Worm (Caenorhabditis elegans) whole organism, L2 larva: Measurements from ENCODE around the gene ttr-17.

ENCODE experiments used
- C34F6.9 ChIP-seq: fragments of 150-350 bp; optimal IDR thresholded peaks from 2 replicates; lab custom pipeline; 2014; ENCODE audit warnings: missing biosample characterization, missing genetic modification characterization
- R02D3.7 ChIP-seq: fragments of 150-350 bp; optimal IDR thresholded peaks from 2 replicates; lab custom pipeline; 2014; ENCODE audit warnings: missing biosample characterization, missing genetic modification characterization
- Y55F3AM.14 ChIP-seq: fragments of 200-800 bp; sonication (Bioruptor generic); optimal IDR thresholded peaks from 2 replicates; lab custom pipeline; 2018; ENCODE audit warnings: mild to moderate bottlenecking, missing genetic modification characterization, missing compliant biosample characterization
- ZK546.5 ChIP-seq: sonication (generic microtip); optimal IDR thresholded peaks from 2 replicates; lab custom pipeline; 2017; ENCODE audit warnings: missing biosample characterization, missing genetic modification characterization
- alr-1 ChIP-seq: fragments of 150-350 bp; optimal IDR thresholded peaks from 2 replicates; lab custom pipeline; 2014; ENCODE audit warnings: missing biosample characterization, missing genetic modification characterization
- aly-2 ChIP-seq: fragments of 150-350 bp; optimal IDR thresholded peaks from 2 replicates; lab custom pipeline; 2014; ENCODE audit warnings: missing biosample characterization, missing genetic modification characterization
- ama-1 ChIP-seq: fragments of 150-350 bp; optimal IDR thresholded peaks from 2 replicates; lab custom pipeline; 2018; ENCODE audit warnings: inconsistent platforms
- blmp-1 ChIP-seq: sonication (generic microtip); optimal IDR thresholded peaks from 2 replicates; lab custom pipeline; 2017; ENCODE audit warnings: missing genetic modification characterization, mild to moderate bottlenecking, missing compliant biosample characterization, antibody characterized with exemption, moderate library complexity; ENCODE audit not compliant: insufficient read depth
- ceh-16 ChIP-seq: fragments of 150-350 bp; optimal IDR thresholded peaks from 2 replicates; lab custom pipeline; 2014; ENCODE audit warnings: missing biosample characterization, missing genetic modification characterization
- ceh-82 ChIP-seq: fragments of 150-350 bp; optimal IDR thresholded peaks from 2 replicates; lab custom pipeline; 2014; ENCODE audit warnings: missing biosample characterization, missing genetic modification characterization
- crh-2 ChIP-seq: sonication (generic microtip); optimal IDR thresholded peaks from 2 replicates; lab custom pipeline; 2017; ENCODE audit warnings: missing biosample characterization, missing genetic modification characterization
- dmd-4 ChIP-seq: sonication (generic microtip); optimal IDR thresholded peaks from 2 replicates; lab custom pipeline; 2017; ENCODE audit warnings: missing biosample characterization, missing genetic modification characterization
- egl-27 ChIP-seq: sonication (generic microtip); optimal IDR thresholded peaks from 3 replicates; lab custom pipeline; 2017; ENCODE audit warnings: missing biosample characterization, missing genetic modification reagents, missing genetic modification characterization
- elt-1 ChIP-seq: fragments of 150-350 bp; optimal IDR thresholded peaks from 2 replicates; lab custom pipeline; 2014; ENCODE audit warnings: missing biosample characterization, missing genetic modification characterization
- elt-3 ChIP-seq: sonication (generic microtip); optimal IDR thresholded peaks from 2 replicates; lab custom pipeline; 2017; ENCODE audit warnings: missing biosample characterization, missing genetic modification characterization
- fos-1 ChIP-seq: fragments of 150-350 bp; optimal IDR thresholded peaks from 2 replicates; lab custom pipeline; 2014; ENCODE audit warnings: missing biosample characterization, missing genetic modification characterization
- gmeb-1 ChIP-seq: fragments of 150-350 bp; optimal IDR thresholded peaks from 2 replicates; lab custom pipeline; 2014; ENCODE audit warnings: missing biosample characterization, missing genetic modification characterization
- lin-11 ChIP-seq: fragments of 150-350 bp; sonication (generic microtip); optimal IDR thresholded peaks from 2 replicates; lab custom pipeline; 2014; ENCODE audit warnings: missing biosample characterization, missing genetic modification characterization, inconsistent platforms, mixed read lengths
- lin-13 ChIP-seq: fragments of 150-350 bp; optimal IDR thresholded peaks from 2 replicates; lab custom pipeline; 2014; ENCODE audit warnings: missing biosample characterization, missing genetic modification reagents, missing genetic modification characterization
- lin-39 ChIP-seq: fragments of 150-350 bp; optimal IDR thresholded peaks from 2 replicates; lab custom pipeline; 2014; ENCODE audit warnings: missing biosample characterization, missing genetic modification reagents, missing genetic modification characterization
- lsy-2 ChIP-seq, 2 experiments: fragments of 150-350 bp in 1 of 2; sonication (generic microtip) in 1 of 2; optimal IDR thresholded peaks; 2 replicates each; lab custom pipeline; 2014 to 2017; ENCODE audit warnings: missing biosample characterization in 2 of 2, missing genetic modification characterization in 2 of 2
- mab-5 ChIP-seq: fragments of 150-350 bp; optimal IDR thresholded peaks from 2 replicates; lab custom pipeline; 2014; ENCODE audit warnings: missing biosample characterization, missing genetic modification characterization
- mbf-1 ChIP-seq: sonication (generic microtip); optimal IDR thresholded peaks from 2 replicates; lab custom pipeline; 2017; ENCODE audit warnings: missing biosample characterization, missing genetic modification characterization
- mdl-1 ChIP-seq, 2 experiments: fragments of 150-350 bp in 1 of 2; sonication (generic microtip) in 1 of 2; optimal IDR thresholded peaks; 2 replicates each; lab custom pipeline; 2017; ENCODE audit warnings: missing biosample characterization in 2 of 2, missing genetic modification characterization in 2 of 2
- nhr-10 ChIP-seq: sonication (generic microtip); optimal IDR thresholded peaks from 2 replicates; lab custom pipeline; 2017; ENCODE audit warnings: missing biosample characterization, missing genetic modification characterization
- nhr-11 ChIP-seq: fragments of 150-350 bp; optimal IDR thresholded peaks from 2 replicates; lab custom pipeline; 2014; ENCODE audit warnings: missing biosample characterization, missing genetic modification characterization
- nhr-12 ChIP-seq: fragments of 150-350 bp; optimal IDR thresholded peaks from 2 replicates; lab custom pipeline; 2014; ENCODE audit warnings: missing biosample characterization, missing genetic modification characterization
- nhr-129 ChIP-seq: fragments of 150-350 bp; optimal IDR thresholded peaks from 2 replicates; lab custom pipeline; 2014; ENCODE audit warnings: missing biosample characterization, missing genetic modification characterization
- nhr-21 ChIP-seq: fragments of 150-350 bp; optimal IDR thresholded peaks from 2 replicates; lab custom pipeline; 2014; ENCODE audit warnings: missing biosample characterization, missing genetic modification characterization
- nhr-23 ChIP-seq: fragments of 150-350 bp; optimal IDR thresholded peaks from 2 replicates; lab custom pipeline; 2014; ENCODE audit warnings: missing biosample characterization, missing genetic modification reagents, missing genetic modification characterization
- nhr-237 ChIP-seq: fragments of 150-350 bp; optimal IDR thresholded peaks from 2 replicates; lab custom pipeline; 2014; ENCODE audit warnings: missing biosample characterization, missing genetic modification characterization
- nhr-25 ChIP-seq: fragments of 150-350 bp; sonication (generic microtip); optimal IDR thresholded peaks from 3 replicates; lab custom pipeline; 2014; ENCODE audit warnings: missing biosample characterization, missing genetic modification characterization
- nhr-6 ChIP-seq: fragments of 150-350 bp; optimal IDR thresholded peaks from 2 replicates; lab custom pipeline; 2014; ENCODE audit warnings: missing biosample characterization, missing genetic modification characterization
- nhr-77 ChIP-seq: fragments of 150-350 bp; optimal IDR thresholded peaks from 2 replicates; lab custom pipeline; 2014; ENCODE audit warnings: missing biosample characterization, missing genetic modification characterization
- peb-1 ChIP-seq: fragments of 150-350 bp; optimal IDR thresholded peaks from 2 replicates; lab custom pipeline; 2014; ENCODE audit warnings: missing biosample characterization, missing genetic modification characterization
- sem-4 ChIP-seq: fragments of 150-350 bp; optimal IDR thresholded peaks from 2 replicates; lab custom pipeline; 2014; ENCODE audit warnings: missing biosample characterization, missing genetic modification reagents, missing genetic modification characterization
- skn-1 ChIP-seq: sonication (generic microtip); optimal IDR thresholded peaks from 2 replicates; lab custom pipeline; 2017; ENCODE audit warnings: missing biosample characterization, missing genetic modification characterization
- sma-3 ChIP-seq: sonication (generic microtip); optimal IDR thresholded peaks from 2 replicates; lab custom pipeline; 2016; ENCODE audit warnings: missing genetic modification reagents, missing genetic modification characterization, missing compliant biosample characterization
- sma-9 ChIP-seq, 2 experiments: fragments of 150-350 bp in 1 of 2; sonication (generic microtip) in 1 of 2; optimal IDR thresholded peaks; 2 replicates each; lab custom pipeline; 2014 to 2016; ENCODE audit warnings: missing genetic modification characterization in 2 of 2, mild to moderate bottlenecking in 1 of 2, missing biosample characterization in 1 of 2, missing compliant biosample characterization in 1 of 2, missing genetic modification reagents in 1 of 2, moderate library complexity in 1 of 2
- snpc-4 ChIP-seq: fragments of 150-350 bp; optimal IDR thresholded peaks from 2 replicates; lab custom pipeline; 2014; ENCODE audit warnings: missing biosample characterization, missing genetic modification characterization
- unc-55 ChIP-seq: fragments of 150-350 bp; sonication (generic microtip); optimal IDR thresholded peaks from 3 replicates; lab custom pipeline; 2014; ENCODE audit warnings: missing biosample characterization, missing genetic modification reagents, missing genetic modification characterization
- unc-62 ChIP-seq: fragments of 150-350 bp; optimal IDR thresholded peaks from 2 replicates; lab custom pipeline; 2014; ENCODE audit warnings: missing biosample characterization, missing genetic modification reagents, missing genetic modification characterization
- zag-1 ChIP-seq: fragments of 150-350 bp; optimal IDR thresholded peaks from 2 replicates; lab custom pipeline; 2014; ENCODE audit warnings: missing biosample characterization, missing genetic modification characterization
- ztf-1 ChIP-seq: fragments of 200-800 bp; sonication (Bioruptor generic); conservative IDR thresholded peaks from 2 replicates; pipeline ENCODE4 v1.3.6; 2022; ENCODE audit warnings: missing genetic modification characterization, missing compliant biosample characterization
- ztf-11 ChIP-seq: sonication (generic microtip); optimal IDR thresholded peaks from 2 replicates; lab custom pipeline; 2017; ENCODE audit warnings: missing biosample characterization, missing genetic modification characterization

The ttr-17 gene

ce11 chrIV:11038218-11038617 lies 28.6 kb downstream of the ttr-17 start:
- TF ChIP-seq sma-3 (GFP tag; lab: Kevin White, UChicago) (no peak), R02D3.7 (tag; lab: Kevin White, UChicago) (no peak), blmp-1 (tag; lab: Kevin White, UChicago) (no peak), nhr-10 (tag; lab: Kevin White, UChicago) (no peak)
- TF ChIP-seq, all 48 proteins: peak for 0

DNA sequence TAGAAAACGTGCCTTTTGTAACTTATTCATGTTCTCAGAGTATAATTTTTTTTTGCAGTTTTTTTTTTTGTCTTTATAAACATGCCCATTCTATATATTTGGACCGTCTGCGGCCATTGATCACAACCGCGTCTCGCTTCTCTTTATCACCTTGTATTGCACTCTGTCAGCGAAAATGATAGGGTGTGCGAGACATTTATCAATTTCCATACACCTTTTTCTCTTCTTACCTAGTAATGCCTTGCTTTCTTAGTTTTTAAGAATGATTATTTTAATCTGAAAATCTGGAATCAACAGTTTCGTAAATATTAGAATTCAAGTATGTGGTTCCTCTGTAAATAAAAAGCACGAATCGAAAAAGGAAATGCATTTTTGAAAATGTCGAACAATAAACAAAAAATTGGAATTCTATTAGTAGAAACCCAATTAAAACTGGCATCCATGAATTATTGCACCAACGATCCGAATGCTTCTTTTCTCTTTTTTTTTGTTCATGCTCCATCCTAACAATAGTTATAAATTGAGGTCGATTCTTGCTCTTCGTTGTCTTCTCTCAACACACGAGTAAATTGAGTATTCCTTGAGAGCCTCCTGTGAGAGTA lies 29.6 kb downstream of the ttr-17 start:
- TF ChIP-seq alr-1 (tag; lab: Kevin White, UChicago) (no peak), nhr-21 (tag; lab: Kevin White, UChicago) (no peak), dmd-4 (tag; lab: Kevin White, UChicago) (no peak), nhr-237 (tag; lab: Kevin White, UChicago) (no peak), unc-55 (GFP tag; lab: Kevin White, UChicago) (no peak), ztf-11 (tag; lab: Kevin White, UChicago) (no peak), ztf-1 (no peak), fos-1 (tag; lab: Kevin White, UChicago) (peak; percentile 73), C34F6.9 (no peak), ama-1 (lab: Kevin White, UChicago) (no peak), zag-1 (peak; percentile 22), ceh-82 (tag; lab: Kevin White, UChicago) (no peak), ZK546.5 (tag; lab: Kevin White, UChicago) (no peak), gmeb-1 (tag; lab: Kevin White, UChicago) (no peak), nhr-6 (tag; lab: Kevin White, UChicago) (no peak), mab-5 (tag; lab: Kevin White, UChicago) (no peak), mdl-1 (tag; optimal IDR thresholded peaks at IDR 0.05; lab: Kevin White, UChicago) (no peak), peb-1 (tag; lab: Kevin White, UChicago) (no peak), lin-39 (tag; lab: Kevin White, UChicago) (no peak), lsy-2 (tag; optimal IDR thresholded peaks at IDR 0.05; lab: Kevin White, UChicago) (peak in 1 of 2 experiments; percentile 33), nhr-23 (no peak), elt-1 (no peak), blmp-1 (tag; lab: Kevin White, UChicago) (no peak)
- TF ChIP-seq, all 48 proteins: peak for 3

ce11 chrIV:11036222-11036621 lies 30.6 kb downstream of the ttr-17 start, which contains the start of gene fkb-1:
Gene fkb-1 (plus strand): TSS chrIV:11036582.
- no peak for TF ChIP-seq mbf-1 (tag; lab: Kevin White, UChicago)
- peak; percentile 77 for TF ChIP-seq zag-1
- no peak for TF ChIP-seq ztf-1
- TF ChIP-seq unc-62: no peak
- no peak for TF ChIP-seq Y55F3AM.14 (GFP tag; lab: Kevin White, UChicago)
- no peak for TF ChIP-seq ama-1 (lab: Kevin White, UChicago)
- peak; percentile 32 for TF ChIP-seq sma-3 (GFP tag; lab: Kevin White, UChicago)
- peak; percentile 19 for TF ChIP-seq nhr-21 (tag; lab: Kevin White, UChicago)
- TF ChIP-seq R02D3.7 (tag; lab: Kevin White, UChicago): no peak
- TF ChIP-seq snpc-4 (tag; lab: Kevin White, UChicago): no peak
- TF ChIP-seq dmd-4 (tag; lab: Kevin White, UChicago): no peak
- TF ChIP-seq gmeb-1 (tag; lab: Kevin White, UChicago): peak; percentile 77
- peak; percentile 74 for TF ChIP-seq fos-1 (tag; lab: Kevin White, UChicago)
- no peak for TF ChIP-seq ceh-16 (tag; lab: Kevin White, UChicago)
- no peak for TF ChIP-seq nhr-23
- TF ChIP-seq blmp-1 (tag; lab: Kevin White, UChicago): no peak
- TF ChIP-seq lin-39 (tag; lab: Kevin White, UChicago): no peak
- TF ChIP-seq nhr-237 (tag; lab: Kevin White, UChicago): no peak
- TF ChIP-seq ztf-11 (tag; lab: Kevin White, UChicago): no peak
- no peak for TF ChIP-seq aly-2 (tag; lab: Kevin White, UChicago)
- TF ChIP-seq nhr-10 (tag; lab: Kevin White, UChicago): no peak
- peak; percentile 44 for TF ChIP-seq lin-11 (tag; lab: Kevin White, UChicago)
- TF ChIP-seq ceh-82 (tag; lab: Kevin White, UChicago): no peak
- TF ChIP-seq alr-1 (tag; lab: Kevin White, UChicago): no peak
- TF ChIP-seq mdl-1 (tag; optimal IDR thresholded peaks at IDR 0.05; lab: Kevin White, UChicago): no peak
- no peak for TF ChIP-seq nhr-77 (tag; lab: Kevin White, UChicago)
- TF ChIP-seq egl-27 (tag; lab: Kevin White, UChicago): no peak
- TF ChIP-seq nhr-25 (tag; lab: Kevin White, UChicago): peak; percentile 38
- TF ChIP-seq sem-4 (tag; lab: Kevin White, UChicago): peak; percentile 42
- no peak for TF ChIP-seq elt-3 (tag; lab: Kevin White, UChicago)
- TF ChIP-seq mab-5 (tag; lab: Kevin White, UChicago): no peak
- TF ChIP-seq nhr-11 (tag; lab: Kevin White, UChicago): no peak
- TF ChIP-seq unc-55 (GFP tag; lab: Kevin White, UChicago): peak; percentile 79
- peak; percentile 72 for TF ChIP-seq nhr-129 (tag; lab: Kevin White, UChicago)
- peak; percentile 49 to 83 for TF ChIP-seq lsy-2 (tag; optimal IDR thresholded peaks at IDR 0.05; lab: Kevin White, UChicago)
- TF ChIP-seq sma-9 (GFP tag; optimal IDR thresholded peaks at IDR 0.05; lab: Kevin White, UChicago): peak; percentile 76
- TF ChIP-seq sma-9 (tag; optimal IDR thresholded peaks at IDR 0.05; lab: Kevin White, UChicago): no peak
- peak; percentile 45 for TF ChIP-seq nhr-6 (tag; lab: Kevin White, UChicago)
- TF ChIP-seq crh-2 (tag; lab: Kevin White, UChicago): peak; percentile 98
- TF ChIP-seq nhr-12 (tag; lab: Kevin White, UChicago): no peak
- peak; percentile 50 for TF ChIP-seq lin-13 (GFP tag; lab: Kevin White, UChicago)
- TF ChIP-seq peb-1 (tag; lab: Kevin White, UChicago): no peak
- TF ChIP-seq skn-1 (tag; lab: Kevin White, UChicago): no peak
- TF ChIP-seq ZK546.5 (tag; lab: Kevin White, UChicago): no peak
